Worm (Caenorhabditis elegans): ENCODE data around the gene let-767.

- no peak for TF ChIP-seq unc-39 (tag; optimal IDR thresholded peaks at IDR 0.05)
- no peak for TF ChIP-seq unc-62 (GFP tag; optimal IDR thresholded peaks at IDR 0.05)
- no peak for TF ChIP-seq nhr-28 (tag; optimal IDR thresholded peaks at IDR 0.05)
- TF ChIP-seq skn-1 (tag; optimal IDR thresholded peaks at IDR 0.05), result no peak
- TF ChIP-seq nhr-237 (tag; optimal IDR thresholded peaks at IDR 0.05), result no peak
- TF ChIP-seq pha-4 (tag; optimal IDR thresholded peaks at IDR 0.05), result no peak
Observed at ce11 chrIII:6373850-6374474, 34.2 kb upstream of the let-767 start.

Measured in whole organism, L3 larva.